Fruit fly (Drosophila melanogaster): ENCODE data around the gene klg.

DNA sequence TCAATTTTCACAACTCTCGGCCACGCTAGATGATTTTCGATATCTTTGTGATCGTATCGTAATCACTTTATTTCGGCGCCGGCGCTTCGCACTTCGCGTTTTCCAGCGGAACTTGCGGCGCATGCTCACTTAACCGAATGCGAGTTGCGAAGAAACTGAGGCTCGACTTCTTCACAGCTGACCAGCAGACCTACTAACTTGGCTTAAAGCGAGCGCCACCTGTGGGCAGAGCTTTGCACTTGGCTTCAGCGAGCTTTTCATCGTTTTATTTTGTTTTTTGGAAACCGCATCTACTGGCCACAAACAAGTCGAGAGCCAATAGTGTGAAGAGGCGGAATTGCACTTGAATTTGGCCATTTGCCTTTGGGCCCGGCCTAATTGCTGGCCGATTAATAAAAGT, 111.3 kb downstream of the klg start, which contains the start of gene CG34375:
- TF ChIP-seq CG11902 (GFP tag; optimal IDR thresholded peaks at IDR 0.05) = no peak
- no peak for TF ChIP-seq CG31627 (GFP tag; optimal IDR thresholded peaks at IDR 0.05)
- TF ChIP-seq CG11762 (GFP tag; optimal IDR thresholded peaks at IDR 0.05; ENCODE audit: insufficient read depth) = no peak
- TF ChIP-seq net (GFP tag; optimal IDR thresholded peaks at IDR 0.05) = no peak
- TF ChIP-seq CG6276 (GFP tag; optimal IDR thresholded peaks at IDR 0.05) = no peak
- no peak for TF ChIP-seq CG32006 (GFP tag; optimal IDR thresholded peaks at IDR 0.05)
